Worm (Caenorhabditis elegans): ENCODE measurements around the gene C42D4.19.

The C42D4.19 gene

DNA sequence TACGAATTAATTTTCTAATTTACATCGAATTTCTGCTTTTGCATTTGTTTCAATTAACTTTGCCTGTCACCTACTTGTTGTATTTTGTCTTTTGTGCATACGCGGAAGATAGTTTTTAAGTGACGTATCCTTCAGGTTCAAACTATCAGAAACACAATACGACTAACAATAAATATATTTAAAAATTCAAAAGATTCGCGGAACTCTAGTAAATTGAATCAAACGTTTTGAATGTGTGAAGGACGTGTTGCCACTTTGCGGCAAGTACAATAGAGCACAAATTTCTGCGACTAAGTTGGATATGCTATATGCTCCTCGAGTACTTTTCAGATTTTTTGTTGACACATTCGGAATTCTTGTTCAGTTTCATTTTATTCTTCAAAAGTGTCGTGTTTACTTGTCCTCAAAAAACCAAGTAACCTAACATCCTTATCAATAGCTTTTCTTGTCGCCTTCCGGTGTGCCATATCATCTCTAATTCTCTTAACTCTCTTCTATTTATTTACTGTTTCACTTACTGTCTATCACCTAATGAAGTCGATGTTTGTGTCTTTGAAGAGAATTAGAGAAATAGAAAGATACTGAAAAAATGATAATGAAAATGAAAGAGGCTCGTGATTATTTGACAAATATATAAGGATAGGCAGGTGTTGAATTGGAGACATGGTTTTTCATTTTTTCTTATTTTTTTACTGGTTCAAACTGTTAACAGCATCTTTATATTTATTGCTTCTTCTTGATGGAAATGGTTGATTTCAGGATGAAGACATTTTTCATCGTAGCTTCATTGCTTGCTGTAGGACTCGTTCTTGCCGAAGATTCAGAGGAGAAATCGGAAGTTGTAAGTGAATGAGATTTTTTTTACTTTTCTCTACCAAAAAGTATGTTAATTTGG lies 13.3 kb downstream of the C42D4.19 start, which contains the start of gene srlf-7 (continued):
- TF ChIP-seq T26A5.8 (tag; optimal IDR thresholded peaks at IDR 0.05) (no peak), sdz-38 (tag; optimal IDR thresholded peaks at IDR 0.05) (no peak), xnd-1 (tag; optimal IDR thresholded peaks at IDR 0.05) (no peak), snpc-4 (GFP tag; optimal IDR thresholded peaks at IDR 0.05) (no peak), snpc-4 (tag; optimal IDR thresholded peaks at IDR 0.05) (peak in 2 of 4 experiments; percentile 4 to 8), ztf-22 (GFP tag; optimal IDR thresholded peaks at IDR 0.05) (peak; percentile 54), hrde-1 (tag; optimal IDR thresholded peaks at IDR 0.05; ENCODE audit: borderline replicate concordance) (no peak), akir-1 (GFP tag; optimal IDR thresholded peaks at IDR 0.05) (no peak), B0261.1 (tag; optimal IDR thresholded peaks at IDR 0.05) (no peak), him-1 (tag; optimal IDR thresholded peaks at IDR 0.05) (no peak), ZK185.1 (tag; optimal IDR thresholded peaks at IDR 0.05; ENCODE audit: poor library complexity, severe bottlenecking) (peak; percentile 7), nhr-80 (tag; optimal IDR thresholded peaks at IDR 0.05) (peak; percentile 96), ztf-6 (GFP tag; IDR thresholded peaks at IDR 0.05) (no peak), nfya-1 (tag; optimal IDR thresholded peaks at IDR 0.05; ENCODE audit: borderline replicate concordance, insufficient read depth) (no peak), ekl-4 (GFP tag; IDR thresholded peaks at IDR 0.05) (no peak), Y67H2A.10 (GFP tag; conservative IDR thresholded peaks at IDR 0.05) (no peak), gei-17 (GFP tag; optimal IDR thresholded peaks at IDR 0.05) (no peak), aptf-3 (GFP tag; IDR thresholded peaks at IDR 0.05) (no peak), hlh-12 (tag; optimal IDR thresholded peaks at IDR 0.05) (no peak), lsl-1 (GFP tag; optimal IDR thresholded peaks at IDR 0.05) (no peak), rcor-1 (GFP tag; IDR thresholded peaks at IDR 0.05) (no peak), nfya-2 (GFP tag; IDR thresholded peaks at IDR 0.05) (no peak), B0336.3 (GFP tag; IDR thresholded peaks at IDR 0.05) (no peak), ztf-3 (GFP tag; optimal IDR thresholded peaks at IDR 0.05) (no peak), F22D6.2 (tag; optimal IDR thresholded peaks at IDR 0.05) (no peak), nhr-90 (tag; optimal IDR thresholded peaks at IDR 0.05) (no peak), chd-7 (tag; optimal IDR thresholded peaks at IDR 0.05) (no peak), lsy-27 (tag; optimal IDR thresholded peaks at IDR 0.05; ENCODE audit: borderline replicate concordance, insufficient read depth) (no peak), nhr-120 (GFP tag; IDR thresholded peaks at IDR 0.05) (no peak), fkh-3 (tag; optimal IDR thresholded peaks at IDR 0.05) (no peak), F10E7.11 (tag; optimal IDR thresholded peaks at IDR 0.05) (no peak), Y95B8A.8 (GFP tag; IDR thresholded peaks at IDR 0.05) (no peak), attf-5 (GFP tag; optimal IDR thresholded peaks at IDR 0.05) (peak; percentile 51), ccch-3 (GFP tag; optimal IDR thresholded peaks at IDR 0.05) (no peak), ceh-100 (GFP tag; IDR thresholded peaks at IDR 0.05) (no peak), nhr-179 (tag; optimal IDR thresholded peaks at IDR 0.05) (no peak), die-1 (tag; optimal IDR thresholded peaks at IDR 0.05) (no peak), T07F8.4 (tag; optimal IDR thresholded peaks at IDR 0.05) (no peak), hmg-1.2 (GFP tag; IDR thresholded peaks at IDR 0.05) (peak; percentile 42; the same call in 1 of the 2 replicates), repo-1 (tag; optimal IDR thresholded peaks at IDR 0.05) (no peak), sptf-2 (GFP tag; optimal IDR thresholded peaks at IDR 0.05) (no peak), lin-26 (GFP tag; IDR thresholded peaks at IDR 0.05) (no peak), Y79H2A.3 (GFP tag; conservative IDR thresholded peaks at IDR 0.05) (no peak), bed-2 (GFP tag; IDR thresholded peaks at IDR 0.05) (no peak), madf-8 (GFP tag; conservative IDR thresholded peaks at IDR 0.05) (no peak), hmg-20 (GFP tag; IDR thresholded peaks at IDR 0.05) (no peak), K11D2.4 (GFP tag; IDR thresholded peaks at IDR 0.05) (no peak), ceh-91 (GFP tag; IDR thresholded peaks at IDR 0.05) (no peak)
